Fruit fly (Drosophila melanogaster) whole organism, pupa: ENCODE results near the gene ng3.

ENCODE experiments used
- CG8159 ChIP-seq: fragments of 200-800 bp; sonication (Bioruptor generic); optimal IDR thresholded peaks from 3 replicates; lab custom pipeline; 2018; ENCODE audit warnings: missing biosample characterization, mild to moderate bottlenecking, missing genetic modification characterization, moderate library complexity
- Ets98B ChIP-seq: fragments of 200-800 bp; sonication (Bioruptor generic); IDR thresholded peaks from 2 replicates; pipeline ENCODE4 v1.3.6; 2022; ENCODE audit warnings: missing biosample characterization, missing genetic modification characterization
- fd96Ca ChIP-seq: fragments of 200-800 bp; sonication (Bioruptor generic); IDR thresholded peaks from 3 replicates; pipeline ENCODE4 v1.3.6; 2022; ENCODE audit warnings: missing biosample characterization, missing genetic modification characterization

dm6 chrX:3291071-3291660 is 49.3 kb upstream of the ng3 start:
- TF ChIP-seq CG8159 (tag; lab: Kevin White, UChicago) (no peak), Ets98B (no peak), fd96Ca (no peak)
